Fruit fly (Drosophila melanogaster) whole organism, prepupa: ENCODE measurements around the gene CG14440.

Experiments
- Blimp-1 ChIP-seq: fragments of 200-800 bp; sonication (Bioruptor generic); optimal IDR thresholded peaks from 3 replicates; lab custom pipeline; 2017; ENCODE audit warnings: missing biosample characterization, missing genetic modification characterization, mild to moderate bottlenecking, moderate library complexity, missing genetic modification reagents
- CG10631 ChIP-seq: fragments of 200-800 bp; sonication (Bioruptor generic); optimal IDR thresholded peaks from 2 replicates; lab custom pipeline; 2016; ENCODE audit warnings: missing biosample characterization, missing genetic modification characterization
- CG10669 ChIP-seq: fragments of 200-800 bp; sonication (Bioruptor generic); optimal IDR thresholded peaks from 3 replicates; lab custom pipeline; 2018; ENCODE audit warnings: missing biosample characterization, mild to moderate bottlenecking, missing genetic modification characterization, moderate library complexity
- CG11762 ChIP-seq: fragments of 200-800 bp; sonication (Bioruptor generic); optimal IDR thresholded peaks from 3 replicates; lab custom pipeline; 2016; ENCODE audit warnings: missing biosample characterization, missing genetic modification characterization; ENCODE audit not compliant: insufficient read depth
- CG15336 ChIP-seq: fragments of 200-800 bp; sonication (Bioruptor generic); IDR thresholded peaks from 2 replicates; pipeline ENCODE4 v1.3.6; 2022; ENCODE audit warnings: missing biosample characterization, missing genetic modification characterization
- CG32006 ChIP-seq: fragments of 200-800 bp; sonication (Bioruptor generic); optimal IDR thresholded peaks from 3 replicates; lab custom pipeline; 2017; ENCODE audit warnings: missing biosample characterization, mild to moderate bottlenecking, missing genetic modification characterization
- CG34406 ChIP-seq: fragments of 200-800 bp; sonication (Bioruptor generic); optimal IDR thresholded peaks from 3 replicates; lab custom pipeline; 2016; ENCODE audit warnings: missing biosample characterization, missing genetic modification characterization
- CG6163 ChIP-seq: fragments of 200-800 bp; sonication (Bioruptor generic); IDR thresholded peaks from 3 replicates; pipeline ENCODE4 v1.3.6; 2022; ENCODE audit warnings: missing biosample characterization, missing genetic modification characterization
- CG6276 ChIP-seq: fragments of 200-800 bp; sonication (Bioruptor generic); optimal IDR thresholded peaks from 2 replicates; lab custom pipeline; 2017; ENCODE audit warnings: missing biosample characterization, mild to moderate bottlenecking, missing genetic modification characterization
- CG6854 ChIP-seq: fragments of 200-800 bp; sonication (Bioruptor generic); optimal IDR thresholded peaks from 2 replicates; lab custom pipeline; 2017; ENCODE audit warnings: missing biosample characterization, mild to moderate bottlenecking, missing genetic modification characterization
- CG7368 ChIP-seq: fragments of 200-800 bp; sonication (Bioruptor generic); optimal IDR thresholded peaks from 3 replicates; lab custom pipeline; 2016; ENCODE audit warnings: missing biosample characterization, missing genetic modification characterization
- CG8632 ChIP-seq: fragments of 200-800 bp; sonication (Bioruptor generic); optimal IDR thresholded peaks from 3 replicates; lab custom pipeline; 2016; ENCODE audit warnings: missing biosample characterization, missing genetic modification characterization
- CG9139 ChIP-seq: fragments of 200-800 bp; sonication (Bioruptor generic); optimal IDR thresholded peaks from 3 replicates; lab custom pipeline; 2017; ENCODE audit warnings: missing biosample characterization, mild to moderate bottlenecking, missing genetic modification characterization
- Eip75B ChIP-seq: fragments of 200-800 bp; sonication (Bioruptor generic); optimal IDR thresholded peaks from 3 replicates; lab custom pipeline; 2016; ENCODE audit warnings: missing biosample characterization, missing genetic modification characterization
- Eip78C ChIP-seq: fragments of 200-800 bp; sonication (Bioruptor generic); peaks from one replicate; lab custom pipeline; 2016; ENCODE audit warnings: missing biosample characterization, missing genetic modification characterization
- Eip93F ChIP-seq: fragments of 200-800 bp; sonication (Bioruptor generic); optimal IDR thresholded peaks from 2 replicates; lab custom pipeline; 2016; ENCODE audit warnings: missing biosample characterization, mild to moderate bottlenecking, missing genetic modification characterization
- Ets21C ChIP-seq: fragments of 200-800 bp; sonication (Bioruptor generic); optimal IDR thresholded peaks from 3 replicates; lab custom pipeline; 2016; ENCODE audit warnings: missing biosample characterization, missing genetic modification characterization
- Gug ChIP-seq: fragments of 200-800 bp; sonication (Bioruptor generic); IDR thresholded peaks from 2 replicates; pipeline ENCODE4 v1.3.6; 2022; ENCODE audit warnings: missing biosample characterization, missing genetic modification characterization
- Hr38 ChIP-seq: sonication (Bioruptor generic); optimal IDR thresholded peaks from 2 replicates; lab custom pipeline; 2016; ENCODE audit warnings: missing biosample characterization, missing genetic modification characterization
- Hr4 ChIP-seq: fragments of 200-800 bp; sonication (Bioruptor generic); optimal IDR thresholded peaks from 3 replicates; lab custom pipeline; 2016; ENCODE audit warnings: missing biosample characterization, missing genetic modification characterization
- Met ChIP-seq: fragments of 200-800 bp; sonication (Bioruptor generic); optimal IDR thresholded peaks from 3 replicates; lab custom pipeline; 2016; ENCODE audit warnings: missing biosample characterization, missing genetic modification characterization
- Sox102F ChIP-seq: fragments of 200-800 bp; sonication (Bioruptor generic); optimal IDR thresholded peaks from 2 replicates; lab custom pipeline; 2016; ENCODE audit warnings: missing biosample characterization, mild to moderate bottlenecking, missing genetic modification characterization
- Sox14 ChIP-seq: fragments of 200-800 bp; sonication (Bioruptor generic); optimal IDR thresholded peaks from 3 replicates; lab custom pipeline; 2016; ENCODE audit warnings: missing biosample characterization, missing genetic modification characterization
- cyc ChIP-seq: fragments of 200-800 bp; sonication (Bioruptor generic); optimal IDR thresholded peaks from 3 replicates; lab custom pipeline; 2016; ENCODE audit warnings: missing biosample characterization, missing genetic modification characterization
- dac ChIP-seq: fragments of 200-800 bp; sonication (Bioruptor generic); optimal IDR thresholded peaks from 2 replicates; lab custom pipeline; 2017; ENCODE audit warnings: missing biosample characterization, mild to moderate bottlenecking, missing genetic modification characterization
- eg ChIP-seq: fragments of 200-800 bp; sonication (Bioruptor generic); IDR thresholded peaks from 3 replicates; pipeline ENCODE4 v1.3.6; 2022; ENCODE audit warnings: missing biosample characterization, missing genetic modification characterization
- esn ChIP-seq: fragments of 200-800 bp; sonication (Bioruptor generic); optimal IDR thresholded peaks from 2 replicates; lab custom pipeline; 2016; ENCODE audit warnings: missing biosample characterization, mild to moderate bottlenecking, missing genetic modification characterization, moderate library complexity
- fkh ChIP-seq: fragments of 200-800 bp; sonication (Bioruptor generic); optimal IDR thresholded peaks from 3 replicates; lab custom pipeline; 2017; ENCODE audit warnings: missing biosample characterization, mild to moderate bottlenecking, missing genetic modification characterization, moderate library complexity
- lz ChIP-seq: fragments of 200-800 bp; sonication (Bioruptor generic); optimal IDR thresholded peaks from 3 replicates; lab custom pipeline; 2016; ENCODE audit warnings: missing biosample characterization, missing genetic modification characterization
- pdm3 ChIP-seq: fragments of 200-800 bp; sonication (Bioruptor generic); optimal IDR thresholded peaks from 3 replicates; lab custom pipeline; 2016; ENCODE audit warnings: missing biosample characterization, missing genetic modification characterization
- salr ChIP-seq, 2 experiments: fragments of 200-800 bp; sonication (Bioruptor generic); optimal IDR thresholded peaks; 3 replicates each; lab custom pipeline; 2016 to 2018; ENCODE audit warnings: missing biosample characterization in 2 of 2, missing genetic modification characterization in 2 of 2, mild to moderate bottlenecking in 1 of 2
- svp ChIP-seq: fragments of 200-800 bp; sonication (Bioruptor generic); peaks from one replicate; lab custom pipeline; 2016; ENCODE audit warnings: missing biosample characterization, missing genetic modification characterization
- topi ChIP-seq: fragments of 200-800 bp; sonication (Bioruptor generic); optimal IDR thresholded peaks from 3 replicates; lab custom pipeline; 2016; ENCODE audit warnings: missing biosample characterization, missing genetic modification characterization
- vri ChIP-seq: fragments of 200-800 bp; sonication (Bioruptor generic); optimal IDR thresholded peaks from 3 replicates; lab custom pipeline; 2016; ENCODE audit warnings: missing biosample characterization, mild to moderate bottlenecking, missing genetic modification characterization

The CG14440 gene

dm6 chrX:6662876-6663551, 35.4 kb downstream of the CG14440 start (continued):
- TF ChIP-seq dac (GFP tag; lab: Kevin White, UChicago) = peak; percentile 15
- no peak; the same call in 1 of the 2 replicates for TF ChIP-seq Gug (GFP tag; lab: Robert Waterston, UW)

DNA sequence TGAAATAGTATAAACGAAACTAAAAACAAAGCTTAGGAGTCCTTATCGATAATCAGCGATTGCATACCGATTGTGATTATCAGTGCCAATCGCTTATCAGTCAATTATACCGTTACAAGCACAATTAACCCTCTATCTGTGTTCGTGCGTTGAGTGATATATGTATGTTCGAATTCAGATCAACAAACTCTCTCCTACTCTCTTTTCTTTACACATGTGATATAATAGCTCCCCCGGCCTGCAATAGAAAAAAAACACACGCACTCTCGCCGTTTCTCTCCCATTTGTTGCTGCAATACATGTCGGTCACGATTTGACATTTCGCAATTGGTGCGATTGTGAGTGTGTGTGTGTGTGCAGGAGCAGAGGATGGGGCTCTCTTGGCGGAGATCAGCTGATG, 36.0 kb downstream of the CG14440 start:
- TF ChIP-seq Hr4 (GFP tag; lab: Kevin White, UChicago) (no peak), vri (GFP tag; lab: Kevin White, UChicago) (peak; percentile 86), CG6276 (GFP tag; lab: Kevin White, UChicago) (no peak)

DNA sequence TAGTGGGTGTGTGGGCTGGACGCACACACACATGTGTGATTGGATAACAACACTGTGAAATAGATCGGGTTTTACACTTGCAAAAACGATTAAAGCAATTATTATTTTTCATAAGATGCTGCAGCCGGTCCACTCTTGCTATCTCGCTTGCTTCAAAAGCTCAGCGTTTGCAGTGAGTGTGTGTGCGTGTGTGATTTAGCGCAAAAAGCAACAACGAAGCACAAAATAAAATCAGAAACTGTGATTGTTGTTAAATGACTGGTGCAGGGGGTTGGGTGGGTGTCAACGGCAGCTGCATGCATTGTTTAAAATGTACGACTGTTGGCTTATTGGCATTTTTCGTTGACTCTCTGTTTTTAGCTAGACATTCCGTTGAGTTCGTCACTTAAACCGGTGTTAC, 36.5 kb downstream of the CG14440 start:
- TF ChIP-seq pdm3 = peak; percentile 12
- peak; percentile 34 for TF ChIP-seq Eip78C (GFP tag; lab: Kevin White, UChicago)
- TF ChIP-seq salr (GFP tag; optimal IDR thresholded peaks at IDR 0.05; lab: Kevin White, UChicago) = no peak
- peak; percentile 35 for TF ChIP-seq CG6276 (GFP tag; lab: Kevin White, UChicago)
- no peak for TF ChIP-seq CG8632 (GFP tag; lab: Kevin White, UChicago)
- peak; percentile 9 for TF ChIP-seq Sox14 (GFP tag; lab: Kevin White, UChicago)
- TF ChIP-seq Hr4 (GFP tag; lab: Kevin White, UChicago) = peak; percentile 15
- no peak for TF ChIP-seq CG6163 (GFP tag; lab: Robert Waterston, UW)
- peak; percentile 74 for TF ChIP-seq svp (GFP tag; lab: Kevin White, UChicago)
- peak; percentile 44; the same call in 1 of the 3 replicates for TF ChIP-seq eg (GFP tag; lab: Robert Waterston, UW)
- 0 out of 2 replicates have a peak, but pooled peaks have one; percentile 2 for TF ChIP-seq CG15336 (GFP tag; lab: Robert Waterston, UW)
- no peak for TF ChIP-seq CG7368 (GFP tag; lab: Kevin White, UChicago)
- TF ChIP-seq Eip75B (GFP tag; lab: Kevin White, UChicago) = no peak
- peak; percentile 15 for TF ChIP-seq CG32006 (GFP tag; lab: Kevin White, UChicago)
- peak; percentile 0 for TF ChIP-seq CG10631
- peak; percentile 2 for TF ChIP-seq dac (GFP tag; lab: Kevin White, UChicago)

DNA sequence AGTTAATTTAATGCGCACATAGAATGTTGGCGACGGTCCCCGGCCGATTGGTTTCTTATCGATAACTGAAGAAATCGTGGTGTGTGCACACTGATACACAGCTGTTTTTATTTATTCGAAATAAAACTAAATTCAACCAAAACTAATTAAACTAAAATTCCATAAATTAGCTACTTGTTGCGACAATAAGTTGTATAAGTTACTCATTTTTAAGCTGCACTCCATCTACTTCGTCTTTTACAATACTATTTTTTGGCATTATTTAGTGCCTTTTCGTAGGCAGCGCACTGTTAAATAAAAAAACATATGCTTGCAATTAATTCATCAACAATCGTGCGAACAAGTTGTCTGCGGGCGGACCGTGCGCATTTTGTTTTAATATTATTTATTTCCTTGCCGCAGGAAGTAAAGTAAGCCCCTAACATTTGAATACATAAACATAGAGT, 37.0 kb downstream of the CG14440 start, which contains the start of the genes CG3224 and Ctr1A:
Gene CG3224 (minus strand): TSS at position 71 of the 446 bp plus-strand sequence.
Gene Ctr1A (plus strand): TSS at position 256 of the 446 bp plus-strand sequence.
- TF ChIP-seq CG34406 (GFP tag; lab: Kevin White, UChicago) = no peak
- TF ChIP-seq CG10669 (GFP tag; lab: Kevin White, UChicago) = peak; percentile 7
- no peak for TF ChIP-seq Blimp-1 (GFP tag; lab: Kevin White, UChicago)
- no peak for TF ChIP-seq cyc (GFP tag; lab: Kevin White, UChicago)
- peak; percentile 53 for TF ChIP-seq Eip78C (GFP tag; lab: Kevin White, UChicago)
- peak; percentile 48 for TF ChIP-seq esn (GFP tag; lab: Kevin White, UChicago)
- peak; percentile 33 for TF ChIP-seq fkh (GFP tag; lab: Kevin White, UChicago)
- peak; percentile 9 for TF ChIP-seq CG6854
- no peak for TF ChIP-seq Ets21C
- peak; percentile 1 for TF ChIP-seq vri (GFP tag; lab: Kevin White, UChicago)
- no peak for TF ChIP-seq CG11762 (GFP tag; lab: Kevin White, UChicago)
- TF ChIP-seq Eip75B (GFP tag; lab: Kevin White, UChicago) = peak; percentile 3
- no peak for TF ChIP-seq CG32006 (GFP tag; lab: Kevin White, UChicago)
- no peak for TF ChIP-seq CG9139 (GFP tag; lab: Kevin White, UChicago)
- TF ChIP-seq Met = peak; percentile 12
- TF ChIP-seq Hr38 (GFP tag; lab: Kevin White, UChicago) = no peak
- no peak for TF ChIP-seq Eip93F (GFP tag; lab: Kevin White, UChicago)
- peak; percentile 20 for TF ChIP-seq Sox102F (GFP tag; lab: Kevin White, UChicago)
- no peak for TF ChIP-seq CG6163 (GFP tag; lab: Robert Waterston, UW)
- TF ChIP-seq CG10631 = no peak
- TF ChIP-seq lz (GFP tag; lab: Kevin White, UChicago) = no peak
- no peak for TF ChIP-seq topi
